Fruit fly (Drosophila melanogaster): ENCODE data around the gene CG5282.

The CG5282 gene

dm6 chr3L:20473021-20473799 lies 47.3 kb upstream of the CG5282 start, which contains the start of the genes CG32428 and CG5969 (continued):
- TF ChIP-seq Poxn (GFP tag; IDR thresholded peaks at IDR 0.05) (no peak), exex (tag; optimal IDR thresholded peaks at IDR 0.05) (peak; percentile 8), Bteb2 (GFP tag; optimal IDR thresholded peaks at IDR 0.05) (no peak), CG18599 (GFP tag; optimal IDR thresholded peaks at IDR 0.05) (peak; percentile 77), hth (optimal IDR thresholded peaks at IDR 0.05) (no peak), Mrtf (GFP tag; IDR thresholded peaks at IDR 0.05) (no peak; the same call in 2 of the 3 replicates), Ravus (GFP tag; IDR thresholded peaks at IDR 0.05) (peak; percentile 13), Atf3 (GFP tag; optimal IDR thresholded peaks at IDR 0.05) (no peak), esg (GFP tag; conservative IDR thresholded peaks at IDR 0.05) (peak; percentile 52), CG11456 (GFP tag; IDR thresholded peaks at IDR 0.05) (peak; percentile 71), Hmx (GFP tag; optimal IDR thresholded peaks at IDR 0.05) (no peak), ems (GFP tag; optimal IDR thresholded peaks at IDR 0.05) (no peak), Hmr (GFP tag; optimal IDR thresholded peaks at IDR 0.05) (peak; percentile 83), dmrt99B (tag; optimal IDR thresholded peaks at IDR 0.05) (peak; percentile 54), al (GFP tag; IDR thresholded peaks at IDR 0.05) (peak; percentile 69), CG7372 (GFP tag; IDR thresholded peaks at IDR 0.05) (peak; percentile 45; the same call in 1 of the 2 replicates), CG17186 (GFP tag; optimal IDR thresholded peaks at IDR 0.05) (no peak), CG6654 (GFP tag; optimal IDR thresholded peaks at IDR 0.05) (peak; percentile 4), hb (GFP tag; IDR thresholded peaks at IDR 0.05; ENCODE audit: partially characterized antibody) (no peak), pum (GFP tag; optimal IDR thresholded peaks at IDR 0.05) (peak; percentile 12), pho (GFP tag; optimal IDR thresholded peaks at IDR 0.05) (no peak), lab (GFP tag; optimal IDR thresholded peaks at IDR 0.05) (peak; percentile 72), CG7271 (tag; optimal IDR thresholded peaks at IDR 0.05) (peak; percentile 12), cwo (GFP tag; optimal IDR thresholded peaks at IDR 0.05) (peak; percentile 56), zf30C (GFP tag; optimal IDR thresholded peaks at IDR 0.05) (no peak), mirr (GFP tag; optimal IDR thresholded peaks at IDR 0.05) (peak; percentile 29), CG9215 (GFP tag; IDR thresholded peaks at IDR 0.05) (no peak; the same call in 1 of the 2 replicates), gt (GFP tag; IDR thresholded peaks at IDR 0.05) (no peak), phol (tag; optimal IDR thresholded peaks at IDR 0.05) (peak; percentile 69), en (GFP tag; optimal IDR thresholded peaks at IDR 0.05) (no peak), Kr (GFP tag; optimal IDR thresholded peaks at IDR 0.05) (no peak), Antp (GFP tag; optimal IDR thresholded peaks at IDR 0.05) (no peak), Ets65A (GFP tag) (peak; percentile 79), CG9932 (GFP tag; IDR thresholded peaks at IDR 0.05) (peak; percentile 80), CG12744 (GFP tag; optimal IDR thresholded peaks at IDR 0.05) (no peak), HLHmδ (GFP tag; optimal IDR thresholded peaks at IDR 0.05) (peak; percentile 34), shn (GFP tag; optimal IDR thresholded peaks at IDR 0.05) (no peak), CG13296 (GFP tag; optimal IDR thresholded peaks at IDR 0.05) (peak; percentile 44), Elba2 (GFP tag; optimal IDR thresholded peaks at IDR 0.05) (peak; percentile 87), CG16813 (GFP tag; IDR thresholded peaks at IDR 0.05; ENCODE audit: partially characterized antibody) (no peak), so (GFP tag; IDR thresholded peaks at IDR 0.05) (no peak), ci (GFP tag; IDR thresholded peaks at IDR 0.05) (peak; percentile 36; the same call in 2 of the 3 replicates), ash1 (GFP tag; optimal IDR thresholded peaks at IDR 0.05) (no peak), CG7928 (GFP tag; optimal IDR thresholded peaks at IDR 0.05) (peak; percentile 33), D (optimal IDR thresholded peaks at IDR 0.05) (peak; percentile 73), D (GFP tag; optimal IDR thresholded peaks at IDR 0.05) (no peak), disco-r (GFP tag; optimal IDR thresholded peaks at IDR 0.05) (no peak), bbx (GFP tag; IDR thresholded peaks at IDR 0.05; ENCODE audit: partially characterized antibody) (no peak), CG33213 (GFP tag; optimal IDR thresholded peaks at IDR 0.05) (no peak), CG5953 (GFP tag; IDR thresholded peaks at IDR 0.05) (no peak), sens (GFP tag) (peak; percentile 22)

All from whole organism, embryonic.